Fruit fly (Drosophila melanogaster) whole organism, prepupa: ENCODE data around the gene Sos.

Experiments
- Blimp-1 ChIP-seq: fragments of 200-800 bp; sonication (Bioruptor generic); optimal IDR thresholded peaks from 3 replicates; lab custom pipeline; 2017; ENCODE audit warnings: missing biosample characterization, missing genetic modification characterization, mild to moderate bottlenecking, moderate library complexity, missing genetic modification reagents
- CG11902 ChIP-seq: fragments of 200-800 bp; sonication (Bioruptor generic); optimal IDR thresholded peaks from 3 replicates; lab custom pipeline; 2016; ENCODE audit warnings: missing biosample characterization, missing genetic modification characterization
- CG15336 ChIP-seq: fragments of 200-800 bp; sonication (Bioruptor generic); IDR thresholded peaks from 2 replicates; pipeline ENCODE4 v1.3.6; 2022; ENCODE audit warnings: missing biosample characterization, missing genetic modification characterization
- CG1621 ChIP-seq: fragments of 200-800 bp; sonication (Bioruptor generic); optimal IDR thresholded peaks from 3 replicates; lab custom pipeline; 2018; ENCODE audit warnings: missing biosample characterization, mild to moderate bottlenecking, missing genetic modification characterization
- CG31627 ChIP-seq: fragments of 200-800 bp; sonication (Bioruptor generic); optimal IDR thresholded peaks from 3 replicates; lab custom pipeline; 2016; ENCODE audit warnings: missing biosample characterization, missing genetic modification characterization
- CG32006 ChIP-seq: fragments of 200-800 bp; sonication (Bioruptor generic); optimal IDR thresholded peaks from 3 replicates; lab custom pipeline; 2017; ENCODE audit warnings: missing biosample characterization, mild to moderate bottlenecking, missing genetic modification characterization
- CG34406 ChIP-seq: fragments of 200-800 bp; sonication (Bioruptor generic); optimal IDR thresholded peaks from 3 replicates; lab custom pipeline; 2016; ENCODE audit warnings: missing biosample characterization, missing genetic modification characterization
- CG3919 ChIP-seq: fragments of 200-800 bp; sonication (Bioruptor generic); optimal IDR thresholded peaks from 3 replicates; lab custom pipeline; 2016; ENCODE audit warnings: missing biosample characterization, missing genetic modification characterization
- CG6276 ChIP-seq: fragments of 200-800 bp; sonication (Bioruptor generic); optimal IDR thresholded peaks from 2 replicates; lab custom pipeline; 2017; ENCODE audit warnings: missing biosample characterization, mild to moderate bottlenecking, missing genetic modification characterization
- CG6808 ChIP-seq: fragments of 200-800 bp; sonication (Bioruptor generic); optimal IDR thresholded peaks from 3 replicates; lab custom pipeline; 2017; ENCODE audit warnings: missing biosample characterization, missing genetic modification characterization, mild to moderate bottlenecking, moderate library complexity, missing genetic modification reagents
- CG6854 ChIP-seq: fragments of 200-800 bp; sonication (Bioruptor generic); optimal IDR thresholded peaks from 2 replicates; lab custom pipeline; 2017; ENCODE audit warnings: missing biosample characterization, mild to moderate bottlenecking, missing genetic modification characterization
- CG7368 ChIP-seq: fragments of 200-800 bp; sonication (Bioruptor generic); optimal IDR thresholded peaks from 3 replicates; lab custom pipeline; 2016; ENCODE audit warnings: missing biosample characterization, missing genetic modification characterization
- CG8119 ChIP-seq: fragments of 200-800 bp; sonication (Bioruptor generic); IDR thresholded peaks from 3 replicates; pipeline ENCODE4 v1.3.6; 2022; ENCODE audit warnings: missing biosample characterization, missing genetic modification characterization
- CG8319 ChIP-seq: fragments of 200-800 bp; sonication (Bioruptor generic); optimal IDR thresholded peaks from 3 replicates; lab custom pipeline; 2016; ENCODE audit warnings: missing biosample characterization, missing genetic modification characterization
- CG8632 ChIP-seq: fragments of 200-800 bp; sonication (Bioruptor generic); optimal IDR thresholded peaks from 3 replicates; lab custom pipeline; 2016; ENCODE audit warnings: missing biosample characterization, missing genetic modification characterization
- CG9139 ChIP-seq: fragments of 200-800 bp; sonication (Bioruptor generic); optimal IDR thresholded peaks from 3 replicates; lab custom pipeline; 2017; ENCODE audit warnings: missing biosample characterization, mild to moderate bottlenecking, missing genetic modification characterization
- Eip75B ChIP-seq: fragments of 200-800 bp; sonication (Bioruptor generic); optimal IDR thresholded peaks from 3 replicates; lab custom pipeline; 2016; ENCODE audit warnings: missing biosample characterization, missing genetic modification characterization
- Eip78C ChIP-seq: fragments of 200-800 bp; sonication (Bioruptor generic); peaks from one replicate; lab custom pipeline; 2016; ENCODE audit warnings: missing biosample characterization, missing genetic modification characterization
- Eip93F ChIP-seq: fragments of 200-800 bp; sonication (Bioruptor generic); optimal IDR thresholded peaks from 2 replicates; lab custom pipeline; 2016; ENCODE audit warnings: missing biosample characterization, mild to moderate bottlenecking, missing genetic modification characterization
- Ets21C ChIP-seq: fragments of 200-800 bp; sonication (Bioruptor generic); optimal IDR thresholded peaks from 3 replicates; lab custom pipeline; 2016; ENCODE audit warnings: missing biosample characterization, missing genetic modification characterization
- Hr39 ChIP-seq: fragments of 200-800 bp; sonication (Bioruptor generic); optimal IDR thresholded peaks from 2 replicates; lab custom pipeline; 2016; ENCODE audit warnings: missing biosample characterization, missing genetic modification characterization
- Hr4 ChIP-seq: fragments of 200-800 bp; sonication (Bioruptor generic); optimal IDR thresholded peaks from 3 replicates; lab custom pipeline; 2016; ENCODE audit warnings: missing biosample characterization, missing genetic modification characterization
- Met ChIP-seq: fragments of 200-800 bp; sonication (Bioruptor generic); optimal IDR thresholded peaks from 3 replicates; lab custom pipeline; 2016; ENCODE audit warnings: missing biosample characterization, missing genetic modification characterization
- OdsH ChIP-seq: fragments of 200-800 bp; sonication (Bioruptor generic); optimal IDR thresholded peaks from 3 replicates; lab custom pipeline; 2016; ENCODE audit warnings: missing biosample characterization, missing genetic modification characterization
- Smox ChIP-seq: fragments of 200-800 bp; sonication (Bioruptor generic); optimal IDR thresholded peaks from 3 replicates; lab custom pipeline; 2016; ENCODE audit warnings: missing biosample characterization, missing genetic modification characterization
- Sox102F ChIP-seq: fragments of 200-800 bp; sonication (Bioruptor generic); optimal IDR thresholded peaks from 2 replicates; lab custom pipeline; 2016; ENCODE audit warnings: missing biosample characterization, mild to moderate bottlenecking, missing genetic modification characterization
- Sox14 ChIP-seq: fragments of 200-800 bp; sonication (Bioruptor generic); optimal IDR thresholded peaks from 3 replicates; lab custom pipeline; 2016; ENCODE audit warnings: missing biosample characterization, missing genetic modification characterization
- Sox15 ChIP-seq: fragments of 200-800 bp; sonication (Bioruptor generic); optimal IDR thresholded peaks from 3 replicates; lab custom pipeline; 2016; ENCODE audit warnings: missing biosample characterization, missing genetic modification characterization
- achi ChIP-seq: fragments of 200-800 bp; sonication (Bioruptor generic); optimal IDR thresholded peaks from 3 replicates; lab custom pipeline; 2016; ENCODE audit warnings: missing biosample characterization, missing genetic modification characterization
- acj6 ChIP-seq: fragments of 200-800 bp; sonication (Bioruptor generic); optimal IDR thresholded peaks from 3 replicates; lab custom pipeline; 2016; ENCODE audit warnings: missing biosample characterization, missing genetic modification characterization
- cyc ChIP-seq: fragments of 200-800 bp; sonication (Bioruptor generic); optimal IDR thresholded peaks from 3 replicates; lab custom pipeline; 2016; ENCODE audit warnings: missing biosample characterization, missing genetic modification characterization
- dac ChIP-seq: fragments of 200-800 bp; sonication (Bioruptor generic); optimal IDR thresholded peaks from 2 replicates; lab custom pipeline; 2017; ENCODE audit warnings: missing biosample characterization, mild to moderate bottlenecking, missing genetic modification characterization
- eg ChIP-seq: fragments of 200-800 bp; sonication (Bioruptor generic); IDR thresholded peaks from 3 replicates; pipeline ENCODE4 v1.3.6; 2022; ENCODE audit warnings: missing biosample characterization, missing genetic modification characterization
- fkh ChIP-seq: fragments of 200-800 bp; sonication (Bioruptor generic); optimal IDR thresholded peaks from 3 replicates; lab custom pipeline; 2017; ENCODE audit warnings: missing biosample characterization, mild to moderate bottlenecking, missing genetic modification characterization, moderate library complexity
- net ChIP-seq: fragments of 200-800 bp; sonication (Bioruptor generic); optimal IDR thresholded peaks from 3 replicates; lab custom pipeline; 2016; ENCODE audit warnings: missing biosample characterization, missing genetic modification characterization
- pdm3 ChIP-seq: fragments of 200-800 bp; sonication (Bioruptor generic); optimal IDR thresholded peaks from 3 replicates; lab custom pipeline; 2016; ENCODE audit warnings: missing biosample characterization, missing genetic modification characterization
- salr ChIP-seq, 2 experiments: fragments of 200-800 bp; sonication (Bioruptor generic); optimal IDR thresholded peaks; 3 replicates each; lab custom pipeline; 2016 to 2018; ENCODE audit warnings: missing biosample characterization in 2 of 2, missing genetic modification characterization in 2 of 2, mild to moderate bottlenecking in 1 of 2
- svp ChIP-seq: fragments of 200-800 bp; sonication (Bioruptor generic); peaks from one replicate; lab custom pipeline; 2016; ENCODE audit warnings: missing biosample characterization, missing genetic modification characterization

Gene Sos

DNA sequence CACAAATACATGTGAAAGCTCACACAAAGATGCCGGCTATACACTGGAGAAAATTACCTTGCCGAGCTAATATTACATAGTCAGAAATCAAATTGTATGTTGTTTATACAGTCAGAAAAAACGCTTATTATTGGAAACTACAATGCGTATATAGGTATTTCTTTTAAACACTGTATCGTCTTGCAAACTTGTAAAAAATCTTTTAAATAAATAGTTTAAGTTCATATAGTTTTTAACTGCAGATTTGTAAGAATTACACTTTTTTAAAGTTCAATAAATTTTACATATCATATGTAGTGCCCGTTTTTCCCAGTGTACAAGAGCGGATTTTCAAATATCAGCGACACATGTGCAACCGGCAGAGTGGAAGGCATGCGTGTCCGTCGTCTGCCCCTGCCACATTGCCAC, 26.1 kb downstream of the Sos start (continued):
- TF ChIP-seq CG6808 (GFP tag; lab: Kevin White, UChicago) = peak; percentile 79
- peak; percentile 96 for TF ChIP-seq Met
- peak; percentile 92 for TF ChIP-seq net (GFP tag; lab: Kevin White, UChicago)
- TF ChIP-seq Hr39 (GFP tag; lab: Kevin White, UChicago) = peak; percentile 94
- peak; percentile 95 for TF ChIP-seq CG32006
- TF ChIP-seq CG1621 (tag; lab: Kevin White, UChicago) = peak; percentile 71
- peak; percentile 93 for TF ChIP-seq Sox14 (GFP tag; lab: Kevin White, UChicago)
- TF ChIP-seq pdm3 (GFP tag; lab: Kevin White, UChicago) = peak; percentile 91

DNA sequence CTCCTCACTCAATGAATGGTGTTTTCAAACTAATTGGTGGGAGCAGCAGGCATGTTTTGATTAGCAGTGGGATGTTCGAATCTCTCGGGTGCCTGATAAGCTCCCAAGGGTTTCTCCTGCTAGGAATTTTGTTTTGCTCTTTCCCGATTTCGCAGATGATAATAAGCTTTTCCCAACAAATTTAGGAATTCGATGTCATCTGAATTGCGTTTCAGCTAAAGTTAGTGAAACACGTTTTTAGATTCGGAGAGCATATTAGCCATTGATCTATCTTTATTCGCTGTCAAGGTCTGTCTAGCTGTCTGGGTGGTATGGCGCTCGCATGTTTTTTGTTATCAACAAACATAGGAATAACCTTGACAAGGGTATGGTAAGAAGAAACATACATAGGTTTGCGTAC, 27.9 kb downstream of the Sos start, which contains the start of gene CG33307:
Gene CG33307, minus strand, starts transcription at position 13 of the 400 bp plus-strand sequence.
- TF ChIP-seq Sox102F (GFP tag; lab: Kevin White, UChicago) (no peak), CG8119 (no peak), Eip75B (GFP tag; lab: Kevin White, UChicago) (no peak), achi (GFP tag; lab: Kevin White, UChicago) (no peak), CG8632 (GFP tag; lab: Kevin White, UChicago) (no peak), Eip93F (no peak), Ets21C (GFP tag; lab: Kevin White, UChicago) (no peak), cyc (GFP tag; lab: Kevin White, UChicago) (no peak), svp (no peak), CG11902 (no peak), CG34406 (GFP tag; lab: Kevin White, UChicago) (no peak), Blimp-1 (GFP tag; lab: Kevin White, UChicago) (no peak), salr (GFP tag; optimal IDR thresholded peaks at IDR 0.05; lab: Kevin White, UChicago) (no peak), CG3919 (GFP tag; lab: Kevin White, UChicago) (no peak)

DNA sequence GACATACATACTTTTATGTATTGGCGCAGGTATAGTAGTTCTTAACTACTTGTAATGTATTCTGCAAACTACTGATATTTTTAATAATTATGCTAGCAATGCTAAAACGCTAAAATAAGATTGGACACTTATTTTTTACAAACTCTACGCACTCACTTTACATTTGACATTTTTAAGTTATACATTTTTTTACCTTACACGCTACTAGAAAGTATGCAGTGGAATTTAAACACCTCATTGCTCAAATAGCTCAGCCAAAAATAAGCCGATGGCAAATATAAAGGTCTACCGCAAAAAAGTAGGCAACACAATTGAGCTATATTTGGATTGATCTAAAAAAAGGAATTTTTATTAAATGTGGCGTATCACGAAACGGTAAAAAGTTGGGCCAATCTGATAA, 28.5 kb downstream of the Sos start:
- no peak for TF ChIP-seq Smox (GFP tag; lab: Kevin White, UChicago)
- TF ChIP-seq eg = no peak
- TF ChIP-seq Sox14 (GFP tag; lab: Kevin White, UChicago) = no peak
- TF ChIP-seq CG31627 (GFP tag; lab: Kevin White, UChicago) = no peak
- no peak for TF ChIP-seq OdsH
- no peak for TF ChIP-seq Hr4 (GFP tag; lab: Kevin White, UChicago)
- no peak for TF ChIP-seq CG6854
- TF ChIP-seq CG15336 (GFP tag; lab: Robert Waterston, UW) = no peak
- TF ChIP-seq acj6 = no peak
- no peak for TF ChIP-seq Sox15 (GFP tag; lab: Kevin White, UChicago)
- TF ChIP-seq net (GFP tag; lab: Kevin White, UChicago) = no peak
- no peak for TF ChIP-seq CG7368 (GFP tag; lab: Kevin White, UChicago)

DNA sequence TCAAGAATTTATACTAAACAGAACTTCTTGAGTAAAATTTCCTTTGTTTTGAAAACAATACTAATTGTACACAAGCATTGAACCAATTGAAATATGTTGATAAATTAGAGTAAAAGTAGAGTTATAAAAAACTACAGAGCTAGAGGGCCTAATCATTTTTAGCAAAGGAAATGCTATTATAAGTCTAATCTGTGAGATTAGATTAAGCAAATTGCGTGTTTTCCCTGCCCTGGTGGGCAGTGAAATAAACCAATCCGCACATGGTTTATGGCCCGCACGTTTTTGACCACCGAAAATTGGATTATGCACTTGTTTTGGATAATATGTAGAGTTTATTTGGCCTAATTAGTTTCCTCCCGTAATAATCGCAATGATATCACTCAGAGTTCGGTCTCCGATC, 29.0 kb downstream of the Sos start:
- TF ChIP-seq Met (no peak), CG7368 (GFP tag; lab: Kevin White, UChicago) (no peak), CG15336 (GFP tag; lab: Robert Waterston, UW) (no peak), fkh (GFP tag; lab: Kevin White, UChicago) (no peak), CG8319 (no peak), eg (no peak), Eip78C (GFP tag; lab: Kevin White, UChicago) (no peak), Sox102F (GFP tag; lab: Kevin White, UChicago) (no peak), CG6276 (no peak), Sox15 (GFP tag; lab: Kevin White, UChicago) (no peak), dac (GFP tag; lab: Kevin White, UChicago) (no peak), CG9139 (GFP tag; lab: Kevin White, UChicago) (no peak)
- TF ChIP-seq, all 60 proteins: peak for 0
